Fruit fly (Drosophila melanogaster) Kc167 (cell line): ENCODE measurements around the gene CG7900.

Source experiments
- Myc ChIP-seq: fragments of >200 bp; optimal IDR thresholded peaks from 2 replicates; lab custom pipeline; 2017; ENCODE audit warnings: missing external identifiers
- Sin3A ChIP-seq: fragments of >200 bp; optimal IDR thresholded peaks from 2 replicates; lab custom pipeline; 2018; ENCODE audit warnings: missing external identifiers
- h ChIP-seq: fragments of >200 bp; optimal IDR thresholded peaks from 3 replicates; lab custom pipeline; 2018; ENCODE audit warnings: missing external identifiers
- insv ChIP-seq: fragments of >200 bp; optimal IDR thresholded peaks from 3 replicates; lab custom pipeline; 2018; ENCODE audit warnings: missing external identifiers
- psq ChIP-seq: fragments of >200 bp; optimal IDR thresholded peaks from 2 replicates; lab custom pipeline; 2017; ENCODE audit warnings: missing external identifiers
- ttk ChIP-seq: sonication (Bioruptor generic); optimal IDR thresholded peaks from 2 replicates; lab custom pipeline; 2017; ENCODE audit warnings: missing external identifiers

The CG7900 gene

DNA sequence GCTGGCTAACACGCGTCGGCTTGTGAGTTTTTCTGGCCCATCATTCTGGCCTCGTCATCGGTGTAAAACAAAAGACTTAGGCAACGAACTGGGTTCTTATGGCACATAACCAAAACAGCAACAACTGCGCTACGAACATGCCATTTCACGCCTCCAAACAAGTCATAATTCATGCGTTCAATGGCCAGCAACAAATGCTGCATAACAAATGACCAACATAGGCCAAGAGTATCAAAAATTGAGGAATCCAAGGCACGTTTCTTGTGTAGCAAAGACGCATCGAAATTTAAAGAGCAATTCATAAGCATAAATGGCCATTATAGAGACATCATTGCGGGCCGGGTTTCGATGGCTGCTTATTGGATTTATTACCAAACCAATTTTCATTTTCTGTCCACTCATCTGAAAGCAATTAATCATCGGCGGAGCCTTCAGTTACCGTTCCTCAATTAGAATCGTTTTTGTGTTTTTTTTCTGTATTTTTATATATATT lies 53.0 kb downstream of the CG7900 start:
- TF ChIP-seq Sin3A (lab: Kevin White, UChicago) (no peak), psq (no peak), h (lab: Kevin White, UChicago) (no peak), insv (lab: Kevin White, UChicago) (no peak), Myc (lab: Kevin White, UChicago) (no peak), ttk (no peak)

DNA sequence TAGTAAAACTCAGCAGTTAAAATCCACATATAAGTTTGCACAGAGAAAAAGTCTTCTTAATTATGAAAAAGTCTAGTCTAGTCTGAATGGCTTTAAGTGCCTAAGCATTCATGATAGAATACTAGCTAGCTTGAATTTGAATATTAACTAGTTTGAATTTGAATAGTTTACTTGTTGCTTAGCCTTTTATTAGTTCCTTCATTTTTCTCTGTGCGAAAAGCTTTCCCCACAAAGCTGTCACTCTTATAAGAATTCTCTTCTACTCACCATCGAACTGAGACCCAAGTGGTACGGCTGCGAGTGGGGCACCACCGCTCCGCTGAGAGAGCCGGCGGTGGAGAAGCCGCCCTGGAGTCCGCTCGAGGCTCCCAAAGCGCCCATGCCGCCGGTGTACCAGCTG lies 55.1 kb downstream of the CG7900 start:
- no peak for TF ChIP-seq Myc (lab: Kevin White, UChicago)

DNA sequence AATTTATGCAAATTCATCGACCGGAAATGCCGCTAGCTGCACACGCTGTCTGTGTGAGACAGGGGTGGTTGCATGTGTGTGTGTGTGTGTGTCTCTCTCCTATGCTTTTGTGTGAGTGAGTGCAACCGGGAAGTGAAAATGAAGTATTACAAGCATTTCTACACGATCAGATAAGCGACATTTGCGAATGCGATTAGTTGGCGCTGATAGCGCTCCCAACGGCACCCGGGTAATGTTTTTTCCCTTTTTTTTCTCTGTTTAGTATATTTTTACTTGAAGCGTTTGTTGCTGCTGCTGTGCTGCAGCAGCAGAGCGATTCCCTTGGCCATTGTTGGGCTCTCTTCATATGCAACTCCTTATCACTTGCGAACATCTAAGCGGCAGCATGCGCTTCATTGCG lies 56.1 kb downstream of the CG7900 start:
- TF ChIP-seq insv (lab: Kevin White, UChicago): no peak
- no peak for TF ChIP-seq h (lab: Kevin White, UChicago)
- no peak for TF ChIP-seq Myc (lab: Kevin White, UChicago)
- TF ChIP-seq psq: no peak
- TF ChIP-seq Sin3A (lab: Kevin White, UChicago): no peak
- no peak for TF ChIP-seq ttk

DNA sequence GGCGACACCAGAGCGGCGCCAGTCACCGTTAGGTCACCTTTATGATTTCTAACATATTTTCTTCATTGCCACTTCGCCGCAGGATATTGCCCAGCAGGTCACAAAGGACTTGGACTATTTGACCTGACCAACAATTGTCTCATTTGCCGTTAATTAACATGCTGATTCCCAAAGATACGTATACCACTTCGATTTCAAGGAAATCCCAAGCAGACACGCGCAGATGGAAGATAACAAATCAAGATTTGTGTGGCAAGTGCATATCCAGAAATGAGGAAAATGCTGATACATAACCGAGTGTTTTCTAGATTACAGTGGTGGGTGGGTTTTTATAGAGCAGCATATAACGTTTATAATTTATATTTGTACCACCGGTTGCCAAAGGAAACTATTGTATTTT lies 57.2 kb downstream of the CG7900 start:
- TF ChIP-seq h (lab: Kevin White, UChicago): no peak
- no peak for TF ChIP-seq insv (lab: Kevin White, UChicago)
- no peak for TF ChIP-seq psq
- TF ChIP-seq ttk: no peak
- TF ChIP-seq Sin3A (lab: Kevin White, UChicago): no peak
- no peak for TF ChIP-seq Myc (lab: Kevin White, UChicago)

DNA sequence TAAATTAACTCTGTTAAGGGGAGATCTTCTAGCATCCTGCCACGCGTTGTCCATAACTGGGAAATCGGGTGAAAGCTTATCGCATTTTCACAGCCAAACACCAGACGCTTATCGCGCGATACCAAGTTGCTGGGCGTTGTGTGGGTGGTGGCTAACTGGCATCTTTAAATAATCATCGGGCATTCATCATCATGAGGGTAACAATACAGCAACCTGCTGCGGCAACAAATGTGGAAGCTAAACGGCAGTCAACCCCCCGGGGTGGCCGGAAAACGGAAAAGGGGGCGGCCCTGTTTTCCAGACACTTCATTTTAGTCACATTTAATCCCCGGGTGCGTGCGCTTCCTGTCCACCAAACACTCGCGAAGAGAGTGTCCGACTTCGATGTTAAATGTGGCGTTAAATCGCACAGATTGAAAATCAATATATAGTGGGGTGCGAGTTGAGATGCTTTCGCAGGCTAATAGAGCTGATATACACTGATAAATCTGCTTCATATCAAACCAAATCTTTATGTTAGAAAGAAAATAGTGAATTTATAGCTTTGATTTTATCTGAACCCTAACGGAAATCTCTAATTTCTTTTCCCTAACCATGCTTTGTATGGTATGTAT lies 58.8 kb downstream of the CG7900 start:
- TF ChIP-seq psq (no peak), ttk (no peak), insv (lab: Kevin White, UChicago) (no peak)

DNA sequence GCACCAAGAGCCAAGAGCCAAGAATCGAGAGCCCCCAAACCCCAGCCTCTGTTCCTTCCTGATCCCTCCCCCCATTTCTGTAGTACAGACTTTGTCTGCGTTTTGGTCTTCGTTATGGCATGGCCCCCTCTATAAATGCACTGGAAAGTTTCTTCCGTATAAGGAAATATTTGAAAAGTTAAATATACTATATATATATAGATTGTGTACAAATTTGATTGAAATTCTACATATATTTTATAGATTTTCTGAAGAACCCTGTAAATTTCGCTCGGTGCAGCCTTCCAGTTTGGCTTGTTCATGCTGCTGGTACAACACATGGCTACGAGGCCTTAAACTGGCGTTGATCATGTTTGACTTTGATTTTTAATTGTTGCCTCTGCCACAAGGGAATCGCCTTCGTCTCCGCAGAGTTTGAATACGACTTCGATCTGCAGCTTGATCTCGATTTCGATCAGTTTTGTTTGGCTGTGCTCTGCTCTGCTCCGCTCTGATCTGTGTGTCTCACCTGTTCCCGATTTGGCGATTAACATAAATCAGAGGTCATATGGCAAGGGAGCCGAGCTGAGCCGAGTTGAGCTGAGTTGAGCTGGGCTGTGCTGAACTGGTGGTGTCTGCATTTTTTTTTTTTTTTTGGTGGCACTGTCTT lies 60.2 kb downstream of the CG7900 start:
- TF ChIP-seq h (lab: Kevin White, UChicago): no peak
- no peak for TF ChIP-seq Sin3A (lab: Kevin White, UChicago)
- TF ChIP-seq ttk: no peak
- no peak for TF ChIP-seq Myc (lab: Kevin White, UChicago)
- no peak for TF ChIP-seq insv (lab: Kevin White, UChicago)
- TF ChIP-seq psq: no peak
